Fruit fly (Drosophila melanogaster) whole organism, embryonic: ENCODE results near the gene CG4970.
A peak's percentile ranks its signal among the peaks of the same experiment; 100 is the strongest.

Experiments used
- Atf6 ChIP-seq: fragments of 200-800 bp; sonication (Bioruptor generic); IDR thresholded peaks from 2 replicates; pipeline ENCODE4 v1.3.6; 2022; ENCODE audit warnings: missing biosample characterization, missing genetic modification characterization
- BtbVII ChIP-seq: fragments of 200-800 bp; sonication (Bioruptor generic); optimal IDR thresholded peaks from 3 replicates; lab custom pipeline; 2017; ENCODE audit warnings: missing biosample characterization, mild to moderate bottlenecking, missing genetic modification characterization
- CG10274 ChIP-seq: fragments of 200-800 bp; sonication (Bioruptor generic); optimal IDR thresholded peaks from 3 replicates; lab custom pipeline; 2017; ENCODE audit warnings: missing biosample characterization, mild to moderate bottlenecking, missing genetic modification characterization
- CG10366 ChIP-seq: fragments of 200-800 bp; sonication (Bioruptor generic); IDR thresholded peaks from 2 replicates; pipeline ENCODE4 v1.3.6; 2022; ENCODE audit warnings: missing biosample characterization, missing genetic modification characterization
- CG11504 ChIP-seq: fragments of 200-800 bp; sonication (Bioruptor generic); optimal IDR thresholded peaks from 3 replicates; lab custom pipeline; 2019; ENCODE audit warnings: missing biosample characterization, mild to moderate bottlenecking, missing genetic modification characterization, moderate library complexity
- CG12071 ChIP-seq: fragments of 200-800 bp; sonication (Bioruptor generic); optimal IDR thresholded peaks from 3 replicates; lab custom pipeline; 2018; ENCODE audit warnings: missing biosample characterization, mild to moderate bottlenecking, missing genetic modification characterization
- CG12942 ChIP-seq: fragments of 200-800 bp; sonication (Bioruptor generic); optimal IDR thresholded peaks from 3 replicates; lab custom pipeline; 2016; ENCODE audit warnings: missing biosample characterization, missing genetic modification characterization
- CG14441 ChIP-seq: fragments of 200-800 bp; sonication (Bioruptor generic); IDR thresholded peaks from 2 replicates; pipeline ENCODE4 v1.3.6; 2022; ENCODE audit warnings: missing biosample characterization, missing genetic modification characterization
- CG15011 ChIP-seq: fragments of 200-800 bp; sonication (Bioruptor generic); optimal IDR thresholded peaks from 3 replicates; lab custom pipeline; 2018; ENCODE audit warnings: missing biosample characterization, mild to moderate bottlenecking, missing genetic modification characterization
- CG16813 ChIP-seq: fragments of 200-800 bp; sonication (Bioruptor generic); IDR thresholded peaks from 3 replicates; pipeline ENCODE4 v1.3.6; 2022; ENCODE audit warnings: missing biosample characterization, missing genetic modification characterization; ENCODE audit not compliant: partially characterized antibody
- CG16815 ChIP-seq: fragments of 200-800 bp; sonication (Bioruptor generic); optimal IDR thresholded peaks from 3 replicates; lab custom pipeline; 2017; ENCODE audit warnings: missing biosample characterization, mild to moderate bottlenecking, missing genetic modification characterization
- CG2116 ChIP-seq: fragments of 200-800 bp; sonication (Bioruptor generic); optimal IDR thresholded peaks from 3 replicates; lab custom pipeline; 2018; ENCODE audit warnings: missing biosample characterization, mild to moderate bottlenecking, missing genetic modification characterization
- CG6683 ChIP-seq: fragments of 200-800 bp; sonication (Bioruptor generic); optimal IDR thresholded peaks from 2 replicates; lab custom pipeline; 2017; ENCODE audit warnings: missing biosample characterization, mild to moderate bottlenecking, missing genetic modification characterization, missing genetic modification reagents
- CG6813 ChIP-seq: fragments of 200-800 bp; sonication (Bioruptor generic); optimal IDR thresholded peaks from 2 replicates; lab custom pipeline; 2017; ENCODE audit warnings: missing biosample characterization, missing genetic modification characterization, mild to moderate bottlenecking, moderate library complexity, missing genetic modification reagents
- CG7839 ChIP-seq: fragments of 200-800 bp; sonication (Bioruptor generic); optimal IDR thresholded peaks from 3 replicates; lab custom pipeline; 2018; ENCODE audit warnings: missing biosample characterization, mild to moderate bottlenecking, missing genetic modification characterization, moderate library complexity
- CG8089 ChIP-seq: fragments of 200-800 bp; sonication (Bioruptor generic); optimal IDR thresholded peaks from 3 replicates; lab custom pipeline; 2016; ENCODE audit warnings: missing biosample characterization, missing genetic modification characterization
- CG9727 ChIP-seq: fragments of 200-800 bp; sonication (Bioruptor generic); optimal IDR thresholded peaks from 3 replicates; lab custom pipeline; 2017; ENCODE audit warnings: missing biosample characterization, mild to moderate bottlenecking, missing genetic modification characterization
- CrebB ChIP-seq: fragments of 200-800 bp; sonication (Bioruptor generic); optimal IDR thresholded peaks from 3 replicates; lab custom pipeline; 2018; ENCODE audit warnings: missing biosample characterization, mild to moderate bottlenecking, missing genetic modification characterization
- Dll ChIP-seq: fragments of 200-800 bp; sonication (Bioruptor generic); IDR thresholded peaks from 4 replicates; pipeline ENCODE4 v1.3.6; 2022; ENCODE audit warnings: missing biosample characterization, missing genetic modification characterization; ENCODE audit not compliant: partially characterized antibody
- Dp ChIP-seq: fragments of 200-800 bp; sonication (Bioruptor generic); optimal IDR thresholded peaks from 2 replicates; lab custom pipeline; 2018; ENCODE audit warnings: missing biosample characterization, mild to moderate bottlenecking, missing genetic modification characterization, moderate library complexity
- GATAe ChIP-seq: fragments of 200-800 bp; sonication (Bioruptor generic); conservative IDR thresholded peaks from 2 replicates; pipeline ENCODE4 v1.3.6; 2022; ENCODE audit warnings: missing biosample characterization, missing genetic modification characterization
- Gsc ChIP-seq: fragments of 200-800 bp; sonication (Bioruptor generic); IDR thresholded peaks from 2 replicates; pipeline ENCODE4 v1.3.6; 2022; ENCODE audit warnings: missing biosample characterization, missing genetic modification characterization
- HLH54F ChIP-seq: fragments of 200-800 bp; sonication (Bioruptor generic); optimal IDR thresholded peaks from 3 replicates; lab custom pipeline; 2016; ENCODE audit warnings: missing biosample characterization, missing genetic modification characterization
- Hmx ChIP-seq: fragments of 200-800 bp; sonication (Bioruptor generic); optimal IDR thresholded peaks from 2 replicates; lab custom pipeline; 2016; ENCODE audit warnings: missing biosample characterization, missing genetic modification characterization
- Med ChIP-seq: fragments of 200-800 bp; sonication (Bioruptor generic); peaks from one replicate; lab custom pipeline; 2016; ENCODE audit warnings: missing biosample characterization, missing genetic modification characterization, mild to moderate bottlenecking, inconsistent platforms, moderate library complexity
- Opbp ChIP-seq: fragments of 200-800 bp; sonication (Bioruptor generic); IDR thresholded peaks from 3 replicates; pipeline ENCODE4 v1.3.6; 2022; ENCODE audit warnings: missing biosample characterization, missing genetic modification characterization; ENCODE audit not compliant: partially characterized antibody
- TFAM ChIP-seq: fragments of 200-800 bp; sonication (Bioruptor generic); optimal IDR thresholded peaks from 2 replicates; lab custom pipeline; 2017; ENCODE audit warnings: missing biosample characterization, missing genetic modification characterization, inconsistent platforms
- Taf1 ChIP-seq: fragments of 200-800 bp; sonication (Bioruptor generic); IDR thresholded peaks from 2 replicates; pipeline ENCODE4 v1.3.6; 2022; ENCODE audit warnings: missing biosample characterization, missing genetic modification characterization
- Xbp1 ChIP-seq: fragments of 200-800 bp; sonication (Bioruptor generic); optimal IDR thresholded peaks from 3 replicates; lab custom pipeline; 2016; ENCODE audit warnings: missing biosample characterization, mild to moderate bottlenecking, missing genetic modification characterization
- bcd ChIP-seq: fragments of 200-800 bp; sonication (Bioruptor generic); optimal IDR thresholded peaks from 2 replicates; lab custom pipeline; 2017; ENCODE audit warnings: missing biosample characterization, mild to moderate bottlenecking, missing genetic modification characterization
- cg ChIP-seq: fragments of 200-800 bp; sonication (Bioruptor generic); optimal IDR thresholded peaks from 3 replicates; lab custom pipeline; 2019; ENCODE audit warnings: missing biosample characterization, mild to moderate bottlenecking, missing genetic modification characterization, moderate library complexity
- chm ChIP-seq: fragments of 200-800 bp; sonication (Bioruptor generic); IDR thresholded peaks from 2 replicates; pipeline ENCODE4 v1.3.6; 2022; ENCODE audit warnings: missing biosample characterization, missing genetic modification characterization
- dan ChIP-seq: fragments of 200-800 bp; sonication (Bioruptor generic); IDR thresholded peaks from 2 replicates; pipeline ENCODE4 v1.3.6; 2022; ENCODE audit warnings: missing biosample characterization, missing genetic modification characterization
- dmrt11E ChIP-seq: fragments of 200-800 bp; sonication (Bioruptor generic); optimal IDR thresholded peaks from 3 replicates; lab custom pipeline; 2018; ENCODE audit warnings: missing biosample characterization, mild to moderate bottlenecking, missing genetic modification characterization, moderate library complexity
- ewg ChIP-seq: fragments of 200-800 bp; sonication (Bioruptor generic); optimal IDR thresholded peaks from 3 replicates; lab custom pipeline; 2017; ENCODE audit warnings: mild to moderate bottlenecking, missing biosample characterization, missing genetic modification reagents, missing genetic modification characterization
- fd3F ChIP-seq: fragments of 200-800 bp; sonication (Bioruptor generic); optimal IDR thresholded peaks from 2 replicates; lab custom pipeline; 2018; ENCODE audit warnings: missing biosample characterization, mild to moderate bottlenecking, missing genetic modification characterization, moderate library complexity
- fd96Cb ChIP-seq: fragments of 200-800 bp; sonication (Bioruptor generic); optimal IDR thresholded peaks from 2 replicates; lab custom pipeline; 2018; ENCODE audit warnings: missing biosample characterization, mild to moderate bottlenecking, missing genetic modification characterization, moderate library complexity
- gce ChIP-seq: fragments of 200-800 bp; sonication (Bioruptor generic); IDR thresholded peaks from 3 replicates; pipeline ENCODE4 v1.3.6; 2022; ENCODE audit warnings: missing biosample characterization, missing genetic modification characterization
- gem ChIP-seq: fragments of 200-800 bp; sonication (Bioruptor generic); optimal IDR thresholded peaks from 2 replicates; lab custom pipeline; 2019; ENCODE audit warnings: missing biosample characterization, mild to moderate bottlenecking, missing genetic modification characterization, moderate library complexity
- gt ChIP-seq: fragments of 200-800 bp; sonication (Bioruptor generic); IDR thresholded peaks from 2 replicates; pipeline ENCODE4 v1.3.6; 2022; ENCODE audit warnings: missing biosample characterization, missing genetic modification characterization
- h ChIP-seq: fragments of >200 bp; optimal IDR thresholded peaks from 2 replicates; lab custom pipeline; 2017
- kah ChIP-seq: fragments of 200-800 bp; sonication (Bioruptor generic); optimal IDR thresholded peaks from 2 replicates; lab custom pipeline; 2018; ENCODE audit warnings: missing biosample characterization, mild to moderate bottlenecking, missing genetic modification characterization
- kni ChIP-seq: fragments of 200-800 bp; sonication (Bioruptor generic); optimal IDR thresholded peaks from 3 replicates; lab custom pipeline; 2017; ENCODE audit warnings: mild to moderate bottlenecking, missing biosample characterization, missing genetic modification reagents, missing genetic modification characterization
- oc ChIP-seq: fragments of 200-800 bp; sonication (Bioruptor generic); optimal IDR thresholded peaks from 2 replicates; lab custom pipeline; 2018; ENCODE audit warnings: missing biosample characterization, mild to moderate bottlenecking, missing genetic modification characterization, moderate library complexity
- org-1 ChIP-seq: fragments of 200-800 bp; sonication (Bioruptor generic); optimal IDR thresholded peaks from 2 replicates; lab custom pipeline; 2017; ENCODE audit warnings: missing biosample characterization, missing genetic modification characterization
- otp ChIP-seq: fragments of 200-800 bp; sonication (Bioruptor generic); IDR thresholded peaks from 3 replicates; pipeline ENCODE4, ENCODE4 v1.3.6; 2022; ENCODE audit warnings: missing biosample characterization, missing genetic modification characterization
- pum ChIP-seq: fragments of 200-800 bp; sonication (Bioruptor generic); optimal IDR thresholded peaks from 2 replicates; lab custom pipeline; 2016; ENCODE audit warnings: missing biosample characterization, missing genetic modification characterization
- seq ChIP-seq: fragments of 200-800 bp; sonication (Bioruptor generic); IDR thresholded peaks from 2 replicates; pipeline ENCODE4 v1.3.6; 2022; ENCODE audit warnings: missing biosample characterization, missing genetic modification characterization
- sima ChIP-seq: fragments of 200-800 bp; sonication (Bioruptor generic); optimal IDR thresholded peaks from 2 replicates; lab custom pipeline; 2016; ENCODE audit warnings: missing biosample characterization, missing genetic modification characterization
- sug ChIP-seq: fragments of 200-800 bp; optimal IDR thresholded peaks from 2 replicates; lab custom pipeline; 2019; ENCODE audit warnings: missing biosample characterization, mild to moderate bottlenecking, missing genetic modification characterization, moderate library complexity
- vnd ChIP-seq: fragments of 200-800 bp; sonication (Bioruptor generic); IDR thresholded peaks from 3 replicates; pipeline ENCODE4 v1.3.6; 2022; ENCODE audit warnings: missing biosample characterization, missing genetic modification characterization; ENCODE audit not compliant: partially characterized antibody
- yki ChIP-seq: fragments of >200 bp; optimal IDR thresholded peaks from 3 replicates; lab custom pipeline; 2018

CG4970 gene

DNA sequence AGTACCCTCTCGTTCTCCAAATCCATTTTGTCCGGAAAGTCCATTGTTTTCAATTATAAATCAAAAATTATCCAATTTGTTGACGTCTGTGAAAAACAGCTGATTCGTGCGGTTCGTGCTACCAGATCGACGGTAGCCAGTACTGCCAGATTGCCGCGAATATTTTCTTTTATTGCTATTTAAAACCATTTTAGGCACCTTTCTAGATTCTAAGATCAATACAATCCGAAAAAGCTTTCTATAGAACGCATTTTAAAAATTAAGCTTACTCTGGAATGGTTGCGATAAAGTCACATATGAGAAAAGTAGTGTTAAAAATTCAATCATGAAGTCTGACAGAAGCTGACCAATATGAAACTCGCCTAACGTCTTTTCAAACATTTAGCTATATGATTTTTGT is 18.4 kb upstream of the CG4970 start, which contains the start of gene Cog8 (continued):
- no peak for TF ChIP-seq gce (GFP tag; lab: Robert Waterston, UW)
- no peak for TF ChIP-seq kni (GFP tag; lab: Kevin White, UChicago)
- TF ChIP-seq h (lab: Kevin White, UChicago) = no peak
- no peak for TF ChIP-seq TFAM
- no peak for TF ChIP-seq bcd (GFP tag; lab: Kevin White, UChicago)
- TF ChIP-seq ewg (GFP tag; lab: Kevin White, UChicago) = peak; percentile 27
- TF ChIP-seq dan (GFP tag; lab: Robert Waterston, UW) = no peak
- no peak for TF ChIP-seq Atf6 (GFP tag; lab: Robert Waterston, UW)
- peak; percentile 62 for TF ChIP-seq CG2116 (GFP tag; lab: Kevin White, UChicago)
- peak; percentile 45 for TF ChIP-seq CG11504
- TF ChIP-seq HLH54F = peak; percentile 66
- TF ChIP-seq Dll (GFP tag; lab: Robert Waterston, UW) = peak; percentile 29; the same call in 2 of the 4 replicates
- no peak for TF ChIP-seq vnd (GFP tag; lab: Robert Waterston, UW)
- no peak for TF ChIP-seq Opbp
- TF ChIP-seq CG12942 (GFP tag; lab: Kevin White, UChicago) = peak; percentile 7
- TF ChIP-seq Xbp1 (GFP tag; lab: Kevin White, UChicago) = peak; percentile 73
- no peak for TF ChIP-seq chm (GFP tag; lab: Robert Waterston, UW)
- TF ChIP-seq seq (GFP tag; lab: Robert Waterston, UW) = no peak
- TF ChIP-seq Gsc (GFP tag; lab: Robert Waterston, UW) = no peak
- no peak for TF ChIP-seq CG6683 (GFP tag; lab: Kevin White, UChicago)
- no peak for TF ChIP-seq oc (tag; lab: Kevin White, UChicago)
- peak; percentile 26 for TF ChIP-seq CG8089
- TF ChIP-seq yki (lab: Kevin White, UChicago) = no peak
- TF ChIP-seq CG16813 (GFP tag; lab: Robert Waterston, UW) = 0 out of 3 replicates have a peak, but pooled peaks have one; percentile 30
- TF ChIP-seq CG9727 = peak; percentile 17
- no peak for TF ChIP-seq CG6813 (GFP tag; lab: Kevin White, UChicago)
- no peak for TF ChIP-seq Taf1 (GFP tag; lab: Robert Waterston, UW)
- TF ChIP-seq sug = peak; percentile 37
- no peak for TF ChIP-seq sima (GFP tag; lab: Kevin White, UChicago)
- peak; percentile 34 for TF ChIP-seq CG7839 (tag; lab: Kevin White, UChicago)
- TF ChIP-seq CG16815 (GFP tag; lab: Kevin White, UChicago) = peak; percentile 3
- TF ChIP-seq CG10366 (GFP tag; lab: Robert Waterston, UW) = no peak
- peak; percentile 65 for TF ChIP-seq gem (tag; lab: Kevin White, UChicago)
- TF ChIP-seq Med (GFP tag; lab: Kevin White, UChicago) = peak; percentile 91
- no peak for TF ChIP-seq CG15011 (GFP tag; lab: Kevin White, UChicago)
- peak; percentile 14 for TF ChIP-seq fd96Cb (tag; lab: Kevin White, UChicago)
- no peak for TF ChIP-seq gt (GFP tag; lab: Robert Waterston, UW)
- peak; percentile 66 for TF ChIP-seq pum
- TF ChIP-seq CG10274 (GFP tag; lab: Kevin White, UChicago) = no peak
- peak; percentile 48 for TF ChIP-seq dmrt11E (tag; lab: Kevin White, UChicago)
- TF ChIP-seq CG12071 (GFP tag; lab: Kevin White, UChicago) = no peak
- no peak for TF ChIP-seq org-1 (GFP tag; lab: Kevin White, UChicago)
- no peak for TF ChIP-seq Hmx (GFP tag; lab: Kevin White, UChicago)
- no peak for TF ChIP-seq kah (GFP tag; lab: Kevin White, UChicago)
- TF ChIP-seq Dp = peak; percentile 68
- TF ChIP-seq CrebB (tag; lab: Kevin White, UChicago) = no peak
- no peak for TF ChIP-seq cg (GFP tag; lab: Kevin White, UChicago)
- TF ChIP-seq otp (GFP tag; lab: Robert Waterston, UW) = no peak
- 0 out of 2 replicates have a peak, but pooled peaks have one; percentile 15 for TF ChIP-seq CG14441 (GFP tag; lab: Robert Waterston, UW)
- TF ChIP-seq GATAe (GFP tag; lab: Robert Waterston, UW) = no peak
- no peak for TF ChIP-seq BtbVII (GFP tag; lab: Kevin White, UChicago)
- TF ChIP-seq fd3F (GFP tag; lab: Kevin White, UChicago) = no peak
